Worm (Caenorhabditis elegans) whole organism, L1 larva: Measurements from ENCODE around the gene grl-15.

ENCODE experiments used
- C04F5.9 ChIP-seq: sonication (generic microtip); optimal IDR thresholded peaks from 2 replicates; lab custom pipeline; 2016; ENCODE audit warnings: missing genetic modification characterization, missing compliant biosample characterization
- ceh-8 ChIP-seq: fragments of 200-800 bp; sonication (Bioruptor generic); optimal IDR thresholded peaks from 2 replicates; lab custom pipeline; 2018; ENCODE audit warnings: mild to moderate bottlenecking, missing genetic modification characterization, moderate library complexity, missing compliant biosample characterization
- ceh-82 ChIP-seq, 3 experiments: fragments of 150-350 bp in 1 of 3; sonication (generic microtip) in 2 of 3; optimal IDR thresholded peaks; 2 replicates each; lab custom pipeline; 2014 to 2017; ENCODE audit warnings: missing biosample characterization in 3 of 3, missing genetic modification characterization in 3 of 3
- ceh-90 ChIP-seq: sonication (generic microtip); optimal IDR thresholded peaks from 2 replicates; lab custom pipeline; 2016; ENCODE audit warnings: missing genetic modification characterization, missing compliant biosample characterization
- efl-1 ChIP-seq, 4 experiments: fragments of 150-350 bp; optimal IDR thresholded peaks in 3 of 4; peaks in 1 of 4; 1 replicate in 1 of 4; 2 replicates in 3 of 4; lab custom pipeline; 2014; ENCODE audit warnings: missing biosample characterization in 2 of 4, missing genetic modification characterization in 2 of 4, missing genetic modification reagents in 2 of 4
- egl-27 ChIP-seq, 2 experiments: fragments of 150-350 bp in 1 of 2; sonication (generic microtip); optimal IDR thresholded peaks; 3 replicates each; lab custom pipeline; 2017 to 2018; ENCODE audit warnings: missing biosample characterization in 2 of 2, missing genetic modification characterization in 2 of 2, missing genetic modification reagents in 2 of 2
- elt-3 ChIP-seq, 6 experiments: fragments of 150-350 bp in 1 of 6; sonication (generic microtip); optimal IDR thresholded peaks; 2 replicates each; lab custom pipeline; 2017 to 2018; ENCODE audit warnings: missing biosample characterization in 6 of 6, missing genetic modification characterization in 6 of 6, inconsistent platforms in 1 of 6
- fkh-10 ChIP-seq: sonication (generic microtip); optimal IDR thresholded peaks from 2 replicates; lab custom pipeline; 2017; ENCODE audit warnings: missing biosample characterization, missing genetic modification reagents, missing genetic modification characterization
- fkh-8 ChIP-seq: sonication (generic microtip); optimal IDR thresholded peaks from 2 replicates; lab custom pipeline; 2016; ENCODE audit warnings: mild to moderate bottlenecking, missing genetic modification characterization, missing compliant biosample characterization
- fos-1 ChIP-seq: fragments of 150-350 bp; optimal IDR thresholded peaks from 2 replicates; lab custom pipeline; 2014; ENCODE audit warnings: missing biosample characterization, missing genetic modification characterization
- grh-1 ChIP-seq: fragments of 200-800 bp; sonication (Bioruptor generic); IDR thresholded peaks from 2 replicates; pipeline ENCODE4 v1.3.6; 2022; ENCODE audit warnings: missing genetic modification reagents, missing genetic modification characterization, missing compliant biosample characterization
- hlh-17 ChIP-seq: fragments of 200-800 bp; sonication (Bioruptor generic); optimal IDR thresholded peaks from 2 replicates; lab custom pipeline; 2018; ENCODE audit warnings: missing genetic modification characterization, mild to moderate bottlenecking, missing compliant biosample characterization, moderate library complexity, borderline replicate concordance
- jun-1 ChIP-seq: fragments of 150-350 bp; optimal IDR thresholded peaks from 2 replicates; lab custom pipeline; 2014; ENCODE audit warnings: missing biosample characterization, missing genetic modification reagents, missing genetic modification characterization
- lin-39 ChIP-seq: fragments of 150-350 bp; optimal IDR thresholded peaks from 2 replicates; lab custom pipeline; 2014; ENCODE audit warnings: missing biosample characterization, missing genetic modification reagents, missing genetic modification characterization
- lsy-2 ChIP-seq, 2 experiments: fragments of 150-350 bp; optimal IDR thresholded peaks; 2 replicates each; lab custom pipeline; 2014; ENCODE audit warnings: missing biosample characterization in 2 of 2, missing genetic modification characterization in 2 of 2
- mdl-1 ChIP-seq, 2 experiments: fragments of 150-350 bp; optimal IDR thresholded peaks; 2 replicates each; lab custom pipeline; 2014 to 2017; ENCODE audit warnings: missing biosample characterization in 2 of 2, missing genetic modification characterization in 2 of 2, inconsistent platforms in 1 of 2
- mef-2 ChIP-seq: fragments of 150-350 bp; optimal IDR thresholded peaks from 2 replicates; lab custom pipeline; 2014; ENCODE audit warnings: missing biosample characterization, missing genetic modification characterization
- mep-1 ChIP-seq: fragments of 150-350 bp; optimal IDR thresholded peaks from 2 replicates; lab custom pipeline; 2014; ENCODE audit warnings: missing biosample characterization, missing genetic modification characterization
- nhr-12 ChIP-seq: sonication (generic microtip); optimal IDR thresholded peaks from 2 replicates; lab custom pipeline; 2017; ENCODE audit warnings: missing biosample characterization, missing genetic modification characterization
- nhr-19 ChIP-seq: fragments of 200-800 bp; sonication (Bioruptor generic); conservative IDR thresholded peaks from 2 replicates; pipeline ENCODE4 v1.3.6; 2022; ENCODE audit warnings: missing genetic modification characterization, missing compliant biosample characterization
- nhr-20 ChIP-seq: sonication (generic microtip); optimal IDR thresholded peaks from 2 replicates; lab custom pipeline; 2016; ENCODE audit warnings: mild to moderate bottlenecking, missing genetic modification characterization, missing compliant biosample characterization
- nhr-47 ChIP-seq: sonication (generic microtip); optimal IDR thresholded peaks from 2 replicates; lab custom pipeline; 2016; ENCODE audit warnings: mild to moderate bottlenecking, missing genetic modification characterization, moderate library complexity, missing compliant biosample characterization
- nhr-76 ChIP-seq: sonication (generic microtip); optimal IDR thresholded peaks from 2 replicates; lab custom pipeline; 2017; ENCODE audit warnings: missing biosample characterization, missing genetic modification characterization
- nhr-77 ChIP-seq: fragments of 150-350 bp; optimal IDR thresholded peaks from 2 replicates; lab custom pipeline; 2014; ENCODE audit warnings: missing biosample characterization, missing genetic modification characterization
- nhr-85 ChIP-seq: sonication (generic microtip); peaks from one replicate; lab custom pipeline; 2016; ENCODE audit warnings: missing genetic modification characterization, inconsistent platforms, missing compliant biosample characterization
- pax-3 ChIP-seq: fragments of 200-800 bp; sonication (Bioruptor generic); optimal IDR thresholded peaks from 2 replicates; lab custom pipeline; 2018; ENCODE audit warnings: mild to moderate bottlenecking, missing genetic modification characterization, moderate library complexity, missing compliant biosample characterization
- skn-1 ChIP-seq: fragments of 150-350 bp; optimal IDR thresholded peaks from 2 replicates; lab custom pipeline; 2014; ENCODE audit warnings: missing biosample characterization, missing genetic modification characterization
- snu-23 ChIP-seq: sonication (generic microtip); optimal IDR thresholded peaks from 2 replicates; lab custom pipeline; 2016; ENCODE audit warnings: missing genetic modification characterization, missing compliant biosample characterization
- unc-62 ChIP-seq: fragments of 150-350 bp; optimal IDR thresholded peaks from 2 replicates; lab custom pipeline; 2014; ENCODE audit warnings: missing biosample characterization, missing genetic modification reagents, missing genetic modification characterization
- vab-15 ChIP-seq: sonication (generic microtip); optimal IDR thresholded peaks from 2 replicates; lab custom pipeline; 2017; ENCODE audit warnings: missing genotype, mild to moderate bottlenecking, missing genetic modification characterization, missing compliant biosample characterization
- xbp-1 ChIP-seq: sonication (generic microtip); optimal IDR thresholded peaks from 2 replicates; lab custom pipeline; 2016; ENCODE audit warnings: missing genetic modification characterization, missing compliant biosample characterization
- zag-1 ChIP-seq: fragments of 150-350 bp; optimal IDR thresholded peaks from 2 replicates; lab custom pipeline; 2014; ENCODE audit warnings: missing biosample characterization, missing genetic modification characterization
- ztf-11 ChIP-seq, 2 experiments: sonication (generic microtip); optimal IDR thresholded peaks; 2 replicates each; lab custom pipeline; 2016 to 2017; ENCODE audit warnings: missing genetic modification characterization in 2 of 2, missing biosample characterization in 1 of 2, missing compliant biosample characterization in 1 of 2

Gene grl-15

DNA sequence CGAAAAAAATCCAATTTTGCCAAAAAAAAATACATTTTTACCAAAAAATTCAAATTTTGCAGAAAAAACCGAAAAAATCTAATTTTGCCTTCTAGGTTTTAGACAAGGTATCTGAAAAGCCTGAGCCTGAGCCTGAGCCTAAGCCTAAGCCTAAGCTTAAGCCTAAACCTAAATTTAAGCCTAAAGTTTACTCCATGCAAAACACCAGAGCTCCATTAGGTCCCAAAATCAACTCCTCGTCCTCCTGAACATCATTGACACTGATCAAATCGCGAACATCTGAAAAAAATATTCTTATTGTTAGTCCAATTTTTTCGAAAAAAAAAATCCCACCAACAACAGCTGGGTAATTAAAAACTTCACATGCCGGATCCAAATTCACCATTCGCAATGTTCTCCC lies 17.7 kb downstream of the grl-15 start:
- TF ChIP-seq hlh-17 (GFP tag; lab: Kevin White, UChicago): no peak
- TF ChIP-seq efl-1 (optimal IDR thresholded peaks at IDR 0.05; lab: Kevin White, UChicago): no peak
- TF ChIP-seq efl-1 (GFP tag; optimal IDR thresholded peaks at IDR 0.05 in 1 of 2; lab: Kevin White, UChicago): peak in 1 of 2 experiments; percentile 53
- no peak for TF ChIP-seq egl-27 (tag; optimal IDR thresholded peaks at IDR 0.05; lab: Kevin White, UChicago)
- TF ChIP-seq nhr-85: no peak
- no peak for TF ChIP-seq pax-3 (tag; lab: Kevin White, UChicago)

DNA sequence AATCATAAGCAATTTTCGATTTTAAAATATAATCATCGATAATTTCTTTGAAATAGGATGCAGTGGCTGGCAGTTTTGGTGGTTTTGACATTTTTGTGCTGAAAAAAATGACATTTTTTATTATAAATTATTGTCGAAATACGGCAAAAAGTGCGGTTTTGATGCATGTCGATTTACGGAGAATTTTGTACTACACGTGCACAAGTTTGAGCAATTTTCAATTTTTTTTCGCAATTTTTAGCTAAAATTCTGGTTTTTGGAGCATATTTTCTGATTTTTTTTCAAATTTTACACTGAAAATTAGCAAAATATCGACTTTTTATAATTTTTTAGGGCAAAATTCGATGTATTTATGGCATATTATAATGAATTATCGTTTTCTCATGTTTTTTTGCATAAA lies 20.2 kb downstream of the grl-15 start, which contains the start of gene Y75B8A.13:
Y75B8A.13 (minus strand) TSS at position 101 of the 400 bp plus-strand sequence.
- no peak for TF ChIP-seq mef-2 (tag; lab: Kevin White, UChicago)
- no peak for TF ChIP-seq pax-3 (tag; lab: Kevin White, UChicago)
- no peak for TF ChIP-seq nhr-20 (tag; lab: Kevin White, UChicago)
- TF ChIP-seq ztf-11 (tag; optimal IDR thresholded peaks at IDR 0.05; lab: Kevin White, UChicago): no peak

DNA sequence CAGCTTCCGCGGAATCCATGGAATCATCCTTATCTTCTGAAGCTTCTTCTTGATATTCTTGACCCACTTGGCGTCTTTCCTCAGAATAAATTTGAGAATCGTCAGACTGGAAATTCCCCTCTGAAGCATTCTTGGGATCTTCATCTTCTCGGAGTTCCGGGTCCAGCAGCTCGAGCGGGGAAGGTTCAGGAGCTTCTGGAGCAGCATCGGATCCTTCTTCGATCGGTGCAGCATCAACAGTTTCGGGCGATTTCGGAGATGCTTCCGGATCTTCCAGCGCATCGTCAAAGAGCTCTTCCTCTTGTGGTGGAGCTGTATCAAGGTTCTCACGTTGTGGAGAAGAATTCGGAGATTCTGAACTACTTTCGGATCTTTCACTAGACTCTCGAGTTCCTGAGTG lies 28.2 kb downstream of the grl-15 start:
- no peak for TF ChIP-seq ceh-8 (GFP tag; lab: Kevin White, UChicago)
- no peak for TF ChIP-seq ceh-90
- TF ChIP-seq xbp-1: no peak

DNA sequence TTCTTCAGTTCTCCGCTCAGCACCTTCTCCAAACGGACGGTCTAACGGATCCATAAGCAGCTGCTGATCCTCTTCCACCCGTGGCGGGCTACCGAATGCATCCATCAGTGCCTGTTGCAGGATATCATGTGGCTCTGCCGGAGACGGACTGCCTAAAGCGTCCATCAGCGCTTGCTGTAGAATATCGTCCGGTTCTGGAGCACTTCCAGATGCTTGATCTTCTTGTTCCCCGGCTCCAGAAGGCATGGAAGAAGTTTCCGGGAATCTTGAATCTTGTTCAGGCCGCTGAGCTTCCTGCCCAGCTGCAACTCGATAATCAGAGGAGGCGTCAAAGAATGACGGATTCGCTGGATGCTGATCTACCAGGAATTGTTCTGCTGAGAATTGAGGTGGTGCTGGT lies 30.5 kb downstream of the grl-15 start:
- TF ChIP-seq grh-1: no peak
- TF ChIP-seq unc-62 (GFP tag; lab: Kevin White, UChicago): no peak
- TF ChIP-seq nhr-47: no peak
- TF ChIP-seq nhr-19: no peak
- TF ChIP-seq elt-3 (tag; optimal IDR thresholded peaks at IDR 0.05; lab: Kevin White, UChicago): no peak
- no peak for TF ChIP-seq nhr-77 (tag; lab: Kevin White, UChicago)
- TF ChIP-seq fos-1 (tag; lab: Kevin White, UChicago): no peak
- TF ChIP-seq jun-1: no peak
- TF ChIP-seq mep-1 (tag; lab: Kevin White, UChicago): no peak
- no peak for TF ChIP-seq mdl-1 (tag; optimal IDR thresholded peaks at IDR 0.05; lab: Kevin White, UChicago)
- TF ChIP-seq nhr-12 (tag; lab: Kevin White, UChicago): no peak
- TF ChIP-seq ceh-82 (tag; optimal IDR thresholded peaks at IDR 0.05; lab: Kevin White, UChicago): no peak
- TF ChIP-seq skn-1 (tag; lab: Kevin White, UChicago): no peak
- no peak for TF ChIP-seq snu-23 (GFP tag; lab: Kevin White, UChicago)
- TF ChIP-seq lin-39 (tag; lab: Kevin White, UChicago): no peak
- TF ChIP-seq nhr-76 (tag; lab: Kevin White, UChicago): no peak
- no peak for TF ChIP-seq zag-1 (tag; lab: Kevin White, UChicago)
- TF ChIP-seq fkh-10 (GFP tag; lab: Kevin White, UChicago): no peak

DNA sequence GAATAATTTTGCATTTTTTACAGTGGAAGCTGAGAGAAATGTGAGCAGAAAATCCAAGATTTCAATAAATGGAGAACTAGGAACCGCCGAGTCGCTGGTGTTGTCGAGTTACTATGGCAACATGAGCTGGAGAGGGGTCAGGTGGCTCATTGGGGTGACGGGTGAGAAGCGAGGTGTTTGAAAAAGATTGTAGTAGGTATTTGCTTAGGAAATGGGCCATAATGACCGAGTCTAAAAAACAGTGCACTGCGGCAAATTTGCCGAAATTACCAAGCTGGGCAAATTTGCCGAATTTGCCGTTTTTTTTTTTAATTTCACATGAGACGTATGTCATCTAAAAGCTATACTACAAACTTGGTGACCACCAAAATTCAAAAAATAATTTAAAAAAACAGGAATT lies 33.4 kb downstream of the grl-15 start, which contains the start of gene osm-12:
osm-12 (minus strand) TSS at position 101 of the 400 bp plus-strand sequence.
- TF ChIP-seq hlh-17 (GFP tag; lab: Kevin White, UChicago): no peak
- peak; percentile 3 for TF ChIP-seq fkh-8 (tag; lab: Kevin White, UChicago)
- TF ChIP-seq, all 84 proteins: peak for 1

DNA sequence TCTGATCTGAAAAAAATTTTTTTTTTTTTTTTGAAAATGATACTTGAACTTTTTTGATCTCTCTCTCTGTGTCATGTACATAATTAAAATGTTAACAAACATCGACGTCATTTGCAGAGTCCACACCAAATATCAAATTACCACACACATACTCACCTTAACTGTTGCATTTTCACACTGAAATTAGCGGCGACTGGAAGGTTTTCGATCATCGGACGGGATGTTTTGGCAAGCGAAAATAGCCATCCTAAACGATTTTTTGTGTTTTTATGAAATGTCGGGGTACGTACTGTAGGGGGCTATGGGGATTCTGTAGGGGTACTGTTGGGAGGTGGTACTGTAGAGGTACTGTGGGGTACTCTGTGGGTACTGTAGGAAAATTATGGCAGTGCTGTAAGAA lies 37.7 kb downstream of the grl-15 start:
- TF ChIP-seq elt-3 (tag; optimal IDR thresholded peaks at IDR 0.05; lab: Kevin White, UChicago): no peak
- TF ChIP-seq nhr-12 (tag; lab: Kevin White, UChicago): no peak
- no peak for TF ChIP-seq nhr-76 (tag; lab: Kevin White, UChicago)
- no peak for TF ChIP-seq C04F5.9
- TF ChIP-seq vab-15 (tag; lab: Kevin White, UChicago): no peak
- TF ChIP-seq efl-1 (optimal IDR thresholded peaks at IDR 0.05; lab: Kevin White, UChicago): no peak
- TF ChIP-seq efl-1 (GFP tag; optimal IDR thresholded peaks at IDR 0.05 in 1 of 2; lab: Kevin White, UChicago): peak in 1 of 2 experiments; percentile 92
- TF ChIP-seq lsy-2 (tag; optimal IDR thresholded peaks at IDR 0.05; lab: Kevin White, UChicago): no peak
